Worm (Caenorhabditis elegans) whole organism, L4 larva: ENCODE data around the gene ccep-135.

Source experiments
- F26F4.8 ChIP-seq: fragments of 200-800 bp; sonication (Bioruptor generic); conservative IDR thresholded peaks from 2 replicates; pipeline ENCODE4 v1.3.6; 2022; ENCODE audit warnings: missing genetic modification characterization, missing compliant biosample characterization
- R02D3.7 ChIP-seq: fragments of 150-350 bp; sonication (generic microtip); optimal IDR thresholded peaks from 3 replicates; lab custom pipeline; 2014; ENCODE audit warnings: missing biosample characterization, missing genetic modification characterization
- ZK337.2 ChIP-seq: fragments of 200-800 bp; sonication (Bioruptor generic); IDR thresholded peaks from 2 replicates; pipeline ENCODE4 v1.3.6; 2022; ENCODE audit warnings: missing genetic modification reagents, missing genetic modification characterization, missing compliant biosample characterization
- aha-1 ChIP-seq: fragments of 150-350 bp; peaks from one replicate; lab custom pipeline; 2014; ENCODE audit warnings: missing biosample characterization, missing genetic modification characterization
- aly-2 ChIP-seq: sonication (generic microtip); optimal IDR thresholded peaks from 2 replicates; lab custom pipeline; 2018; ENCODE audit warnings: missing biosample characterization, missing genetic modification characterization
- ama-1 ChIP-seq: fragments of 150-350 bp; optimal IDR thresholded peaks from 2 replicates; lab custom pipeline; 2014; ENCODE audit warnings: inconsistent platforms, mixed read lengths
- ceh-20 ChIP-seq: fragments of 200-800 bp; sonication (Bioruptor generic); IDR thresholded peaks from 2 replicates; pipeline ENCODE4 v1.3.6; 2022; ENCODE audit warnings: missing genetic modification reagents, missing genetic modification characterization, missing compliant biosample characterization
- ceh-62 ChIP-seq: sonication (generic microtip); optimal IDR thresholded peaks from 2 replicates; lab custom pipeline; 2017; ENCODE audit warnings: missing biosample characterization, missing genetic modification characterization
- ceh-82 ChIP-seq: sonication (generic microtip); optimal IDR thresholded peaks from 2 replicates; lab custom pipeline; 2017; ENCODE audit warnings: missing biosample characterization, missing genetic modification characterization
- daf-12 ChIP-seq: fragments of 150-350 bp; optimal IDR thresholded peaks from 2 replicates; lab custom pipeline; 2014; ENCODE audit warnings: missing biosample characterization, missing genetic modification reagents, missing genetic modification characterization
- daf-16 ChIP-seq, 3 experiments: sonication (generic microtip); optimal IDR thresholded peaks; 2 replicates each; lab custom pipeline; 2016 to 2017; ENCODE audit warnings: missing genetic modification characterization in 3 of 3, missing genetic modification reagents in 3 of 3, mild to moderate bottlenecking in 2 of 3, missing compliant biosample characterization in 2 of 3, missing biosample characterization in 1 of 3, moderate library complexity in 1 of 3
- dmd-9 ChIP-seq: fragments of 200-800 bp; sonication (Bioruptor generic); IDR thresholded peaks from 2 replicates; pipeline ENCODE4 v1.3.6; 2022; ENCODE audit warnings: missing genetic modification reagents, missing genetic modification characterization, missing compliant biosample characterization
- dve-1 ChIP-seq: sonication (generic microtip); optimal IDR thresholded peaks from 2 replicates; lab custom pipeline; 2017; ENCODE audit warnings: antibody characterized with exemption, mild to moderate bottlenecking, missing genetic modification characterization, missing compliant biosample characterization; ENCODE audit not compliant: insufficient read depth
- egl-43 ChIP-seq: fragments of 200-800 bp; sonication (Bioruptor generic); IDR thresholded peaks from 2 replicates; pipeline ENCODE4 v1.3.6; 2022; ENCODE audit warnings: missing genetic modification reagents, missing genetic modification characterization, missing compliant biosample characterization
- fkh-10 ChIP-seq: fragments of 150-350 bp; optimal IDR thresholded peaks from 2 replicates; lab custom pipeline; 2014; ENCODE audit warnings: missing biosample characterization, missing genetic modification reagents, missing genetic modification characterization
- hif-1 ChIP-seq, 2 experiments: sonication (generic microtip); optimal IDR thresholded peaks; 2 replicates each; lab custom pipeline; 2016 to 2017; ENCODE audit warnings: missing compliant biosample characterization in 2 of 2, missing genetic modification characterization in 2 of 2, missing genetic modification reagents in 2 of 2, missing genotype in 2 of 2, mild to moderate bottlenecking in 1 of 2
- hlh-30 ChIP-seq: sonication (generic microtip); optimal IDR thresholded peaks from 2 replicates; lab custom pipeline; 2017; ENCODE audit warnings: antibody characterized with exemption, mild to moderate bottlenecking, missing genetic modification characterization, missing compliant biosample characterization; ENCODE audit not compliant: insufficient read depth
- jun-1 ChIP-seq: fragments of 150-350 bp; optimal IDR thresholded peaks from 2 replicates; lab custom pipeline; 2014; ENCODE audit warnings: missing biosample characterization, missing genetic modification reagents, missing genetic modification characterization
- lim-7 ChIP-seq: fragments of 200-800 bp; sonication (Bioruptor generic); IDR thresholded peaks from 2 replicates; pipeline ENCODE4 v1.3.6; 2022; ENCODE audit warnings: missing genetic modification characterization, missing compliant biosample characterization
- lin-39 ChIP-seq: fragments of 150-350 bp; optimal IDR thresholded peaks from 2 replicates; lab custom pipeline; 2014; ENCODE audit warnings: missing biosample characterization, missing genetic modification reagents, missing genetic modification characterization
- madf-9 ChIP-seq: fragments of 200-800 bp; sonication (Bioruptor generic); conservative IDR thresholded peaks from 2 replicates; pipeline ENCODE4 v1.3.6; 2022; ENCODE audit warnings: missing genetic modification reagents, missing genetic modification characterization, missing compliant biosample characterization
- mep-1 ChIP-seq: fragments of 150-350 bp; sonication (generic microtip); optimal IDR thresholded peaks from 3 replicates; lab custom pipeline; 2014; ENCODE audit warnings: missing biosample characterization, missing genetic modification characterization
- mxl-2 ChIP-seq: fragments of 200-800 bp; sonication (Bioruptor generic); conservative IDR thresholded peaks from 2 replicates; pipeline ENCODE4 v1.3.6; 2022; ENCODE audit warnings: missing genetic modification reagents, missing genetic modification characterization, missing compliant biosample characterization
- mxl-3 ChIP-seq: fragments of 200-800 bp; sonication (Bioruptor generic); optimal IDR thresholded peaks from 2 replicates; lab custom pipeline; 2018; ENCODE audit warnings: mild to moderate bottlenecking, missing genetic modification characterization, missing compliant biosample characterization
- nhr-10 ChIP-seq: fragments of 150-350 bp; optimal IDR thresholded peaks from 2 replicates; lab custom pipeline; 2014; ENCODE audit warnings: missing biosample characterization, missing genetic modification characterization
- nhr-25 ChIP-seq: sonication (generic microtip); optimal IDR thresholded peaks from 2 replicates; lab custom pipeline; 2017; ENCODE audit warnings: missing genetic modification characterization, mild to moderate bottlenecking, missing compliant biosample characterization, antibody characterized with exemption, moderate library complexity, borderline replicate concordance; ENCODE audit not compliant: insufficient read depth
- nhr-41 ChIP-seq: fragments of 200-800 bp; sonication (Bioruptor generic); IDR thresholded peaks from 2 replicates; pipeline ENCODE4 v1.3.6; 2022; ENCODE audit warnings: missing genetic modification reagents, missing genetic modification characterization, missing compliant biosample characterization
- nhr-42 ChIP-seq: fragments of 200-800 bp; sonication (Bioruptor generic); IDR thresholded peaks from 2 replicates; pipeline ENCODE4 v1.3.6; 2022; ENCODE audit warnings: missing genetic modification characterization, missing compliant biosample characterization
- nhr-76 ChIP-seq: fragments of 150-350 bp; optimal IDR thresholded peaks from 2 replicates; lab custom pipeline; 2014; ENCODE audit warnings: missing biosample characterization, missing genetic modification characterization
- set-16 ChIP-seq: fragments of 200-800 bp; sonication (Bioruptor generic); IDR thresholded peaks from 2 replicates; pipeline ENCODE4 v1.3.6; 2022; ENCODE audit warnings: missing genetic modification reagents, missing genetic modification characterization, missing compliant biosample characterization
- spr-1 ChIP-seq: sonication (generic microtip); optimal IDR thresholded peaks from 2 replicates; lab custom pipeline; 2016; ENCODE audit warnings: mild to moderate bottlenecking, missing genetic modification characterization, missing compliant biosample characterization
- unc-39 ChIP-seq: sonication (generic microtip); optimal IDR thresholded peaks from 2 replicates; lab custom pipeline; 2017; ENCODE audit warnings: missing biosample characterization, missing genetic modification characterization
- unc-62 ChIP-seq, 3 experiments: fragments of 150-350 bp in 1 of 3; sonication (generic microtip); optimal IDR thresholded peaks in 2 of 3; peaks in 1 of 3; 1 replicate in 1 of 3; 2 replicates in 2 of 3; lab custom pipeline; 2014 to 2017; ENCODE audit warnings: missing biosample characterization in 3 of 3, missing genetic modification characterization in 3 of 3, missing genetic modification reagents in 3 of 3, missing genotype in 1 of 3
- vab-7 ChIP-seq: fragments of 200-800 bp; sonication (Bioruptor generic); IDR thresholded peaks from 2 replicates; pipeline ENCODE4 v1.3.6; 2022; ENCODE audit warnings: missing genetic modification reagents, missing genetic modification characterization, missing compliant biosample characterization
- zag-1 ChIP-seq: fragments of 150-350 bp; optimal IDR thresholded peaks from 2 replicates; lab custom pipeline; 2014; ENCODE audit warnings: missing biosample characterization, missing genetic modification characterization
- zfp-3 ChIP-seq: fragments of 200-800 bp; sonication (Bioruptor generic); conservative IDR thresholded peaks from 2 replicates; pipeline ENCODE4 v1.3.6; 2022; ENCODE audit warnings: missing genetic modification reagents, missing genetic modification characterization, missing compliant biosample characterization
- zip-11 ChIP-seq: fragments of 200-800 bp; sonication (Bioruptor generic); IDR thresholded peaks from 2 replicates; pipeline ENCODE4 v1.3.6; 2022; ENCODE audit warnings: missing genetic modification characterization, missing compliant biosample characterization
- zip-2 ChIP-seq: fragments of 150-350 bp; optimal IDR thresholded peaks from 2 replicates; lab custom pipeline; 2014; ENCODE audit warnings: missing biosample characterization, missing genetic modification characterization

The ccep-135 gene

DNA sequence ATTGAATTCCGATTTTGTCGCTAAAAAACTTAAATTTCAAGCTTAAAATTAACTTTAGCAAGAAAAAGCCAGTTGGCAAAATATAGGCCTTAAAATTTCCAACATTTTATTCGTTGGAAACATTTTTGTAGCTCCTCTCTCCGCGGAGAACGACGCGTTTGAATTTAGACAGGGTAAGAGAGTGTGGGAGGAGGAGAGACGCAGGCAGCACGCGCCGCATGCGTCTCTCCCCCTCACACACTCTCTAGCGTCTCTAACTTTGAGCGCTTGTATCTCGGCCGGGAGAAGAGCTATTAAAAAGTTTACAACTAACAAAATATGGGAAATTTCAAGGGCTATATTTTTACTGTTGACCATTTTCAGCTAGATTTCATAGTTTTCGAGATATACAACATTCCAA lies 30.4 kb upstream of the ccep-135 start:
- TF ChIP-seq fkh-10 (GFP tag; lab: Kevin White, UChicago) (no peak), mxl-3 (GFP tag; lab: Kevin White, UChicago) (no peak), nhr-10 (tag; lab: Kevin White, UChicago) (no peak), aly-2 (tag; lab: Kevin White, UChicago) (no peak)

DNA sequence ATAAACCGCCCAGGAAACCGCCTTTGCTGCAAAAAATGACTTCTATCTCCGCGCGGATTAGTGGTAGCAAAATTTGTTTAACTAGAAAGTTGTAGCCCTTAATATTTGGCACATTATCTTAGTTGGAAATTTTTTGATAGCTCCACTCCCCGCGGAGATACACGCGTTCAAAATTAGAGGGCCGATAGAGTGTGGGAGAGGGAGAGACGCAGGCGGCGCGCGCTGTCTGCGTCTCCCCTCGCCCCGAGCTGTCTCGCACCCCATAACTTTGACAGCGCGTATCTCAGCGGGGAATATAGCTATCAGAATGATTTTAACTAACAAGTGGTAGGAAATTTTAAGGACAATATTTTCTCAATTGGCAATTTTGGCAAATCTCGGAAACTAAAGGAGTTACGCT lies 28.6 kb upstream of the ccep-135 start:
- TF ChIP-seq madf-9, result no peak
- TF ChIP-seq lim-7 (GFP tag; lab: Robert Waterston, UW), result no peak
- TF ChIP-seq set-16 (GFP tag; lab: Robert Waterston, UW), result peak; percentile 21; the same call in 1 of the 2 replicates
- peak; percentile 83 for TF ChIP-seq aha-1 (tag; lab: Kevin White, UChicago)

DNA sequence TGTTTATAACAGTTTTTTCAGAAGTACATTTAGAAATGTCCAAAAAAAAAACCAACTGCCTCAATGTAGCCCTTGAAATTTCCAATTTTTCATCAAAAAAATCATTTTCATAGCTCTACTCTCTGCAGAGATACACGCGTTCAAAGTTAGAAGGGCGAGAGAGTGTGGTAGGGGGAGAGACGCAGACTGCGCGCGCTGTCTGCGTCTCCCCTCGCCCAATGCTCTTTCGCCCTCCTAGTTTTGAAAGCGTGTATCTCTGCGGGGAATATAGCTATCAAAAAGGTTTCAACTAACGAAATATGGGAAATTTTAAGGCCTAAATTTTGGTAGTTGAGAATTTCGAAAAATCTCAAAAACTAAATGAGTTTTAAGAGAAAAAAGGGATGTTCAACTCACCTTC lies 28.1 kb upstream of the ccep-135 start:
- no peak for TF ChIP-seq spr-1 (tag; lab: Kevin White, UChicago)
- TF ChIP-seq mep-1 (tag; lab: Kevin White, UChicago), result no peak
- no peak for TF ChIP-seq ceh-20 (GFP tag; lab: Robert Waterston, UW)
- no peak for TF ChIP-seq jun-1 (tag; lab: Kevin White, UChicago)
- TF ChIP-seq zag-1 (tag; lab: Kevin White, UChicago), result no peak
- no peak for TF ChIP-seq lin-39 (tag; lab: Kevin White, UChicago)
- TF ChIP-seq mxl-2 (GFP tag; lab: Robert Waterston, UW), result no peak
- TF ChIP-seq zip-11 (GFP tag; lab: Robert Waterston, UW), result no peak
- TF ChIP-seq daf-12 (tag; lab: Kevin White, UChicago), result no peak
- TF ChIP-seq unc-62 (GFP tag; optimal IDR thresholded peaks at IDR 0.05 in 1 of 2; lab: Kevin White, UChicago), result no peak
- no peak for TF ChIP-seq unc-62 (tag; optimal IDR thresholded peaks at IDR 0.05; lab: Kevin White, UChicago)
- TF ChIP-seq nhr-10 (tag; lab: Kevin White, UChicago), result no peak
- TF ChIP-seq, all 104 proteins: peak for 0

DNA sequence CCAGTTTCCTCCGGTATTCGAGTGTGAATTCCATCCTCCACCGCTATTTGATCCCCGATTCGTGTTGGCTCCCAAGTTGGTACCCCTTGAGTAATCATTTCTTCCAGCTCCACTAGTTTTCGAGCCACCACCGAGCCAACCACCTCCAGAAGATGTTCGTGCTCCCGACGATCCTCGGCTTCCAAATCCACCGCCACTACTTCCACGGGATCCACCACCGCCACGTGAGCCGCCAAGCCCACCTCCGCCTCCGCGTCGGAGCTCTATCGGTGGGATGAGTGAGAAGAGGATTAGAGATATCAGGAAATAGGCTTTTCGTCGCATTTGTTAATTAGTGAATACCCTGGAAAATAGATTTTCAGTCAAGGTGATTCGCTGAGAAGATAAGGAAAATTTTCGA lies 27.7 kb upstream of the ccep-135 start, which contains the start of gene H06I04.6:
TSS of gene H06I04.6 (minus strand) at position 345 of the 400 bp plus-strand sequence.
- peak; percentile 83 for TF ChIP-seq set-16 (GFP tag; lab: Robert Waterston, UW)
- TF ChIP-seq ZK337.2 (GFP tag; lab: Robert Waterston, UW), result no peak
- 0 out of 2 replicates have a peak, but pooled peaks have one; percentile 20 for TF ChIP-seq ceh-20 (GFP tag; lab: Robert Waterston, UW)
- 0 out of 2 replicates have a peak, but pooled peaks have one; percentile 24 for TF ChIP-seq egl-43 (GFP tag; lab: Robert Waterston, UW)
- TF ChIP-seq, all 104 proteins: peak for 3

DNA sequence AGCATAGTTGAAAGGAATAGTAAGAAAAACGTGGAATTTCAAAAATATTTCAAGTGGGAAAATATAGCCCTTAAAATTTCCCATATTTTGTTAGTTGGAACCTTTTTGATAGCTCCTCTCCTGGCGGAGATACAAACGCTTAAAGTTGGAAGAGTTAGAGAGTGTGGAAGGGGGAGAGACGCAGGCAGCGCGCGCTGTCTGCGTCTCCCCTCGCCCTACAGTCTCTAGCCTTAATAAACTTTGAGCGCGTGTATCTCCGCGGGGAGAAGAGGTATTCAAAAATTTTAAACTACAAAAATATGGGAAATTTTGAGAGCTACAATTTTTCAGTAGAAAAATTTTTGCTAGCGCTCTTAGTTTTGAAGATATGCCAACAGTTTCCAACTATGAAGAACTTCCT lies 27.1 kb upstream of the ccep-135 start:
- TF ChIP-seq nhr-76 (tag; lab: Kevin White, UChicago) (no peak), nhr-10 (tag; lab: Kevin White, UChicago) (no peak), unc-39 (tag; lab: Kevin White, UChicago) (no peak)

DNA sequence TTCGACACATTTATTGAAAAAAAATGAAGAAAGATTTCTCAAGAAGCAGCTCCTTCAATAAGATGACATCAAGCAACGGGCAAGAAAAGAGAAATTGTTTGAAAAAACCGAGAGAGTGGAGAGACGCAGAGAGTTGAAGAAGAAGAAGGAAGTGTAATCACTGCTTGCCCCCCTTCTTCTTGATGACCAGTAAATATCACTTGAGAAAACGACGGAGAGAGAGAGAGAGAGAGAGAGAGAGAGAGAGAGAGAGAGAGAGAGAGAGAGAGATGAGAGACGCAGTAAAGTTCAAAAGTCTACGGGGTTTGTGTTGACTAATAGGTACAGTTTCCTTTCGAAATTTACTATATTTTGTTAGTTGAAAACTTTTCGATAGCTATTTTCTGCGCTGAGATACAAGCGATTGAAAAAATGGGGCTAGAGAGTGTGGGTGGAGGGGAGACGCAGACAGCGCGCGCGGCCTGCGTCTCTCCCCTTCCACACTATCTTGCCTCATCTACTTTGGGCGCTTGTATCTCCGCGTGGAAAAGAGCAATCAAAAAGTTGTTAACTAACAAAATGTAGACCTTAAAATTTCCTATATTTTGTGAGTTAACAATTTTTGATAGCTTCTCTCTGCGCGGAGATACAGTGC lies 25.7 kb upstream of the ccep-135 start:
- TF ChIP-seq dve-1 (tag; lab: Kevin White, UChicago), result peak; percentile 56
- TF ChIP-seq vab-7, result no peak
- no peak for TF ChIP-seq ZK337.2 (GFP tag; lab: Robert Waterston, UW)
- TF ChIP-seq daf-12 (tag; lab: Kevin White, UChicago), result no peak
- TF ChIP-seq lin-39 (tag; lab: Kevin White, UChicago), result no peak
- no peak for TF ChIP-seq zag-1 (tag; lab: Kevin White, UChicago)
- TF ChIP-seq ama-1 (lab: Kevin White, UChicago), result no peak
- TF ChIP-seq hif-1 (tag; optimal IDR thresholded peaks at IDR 0.05; lab: Kevin White, UChicago), result peak in 1 of 2 experiments; percentile 16
- peak in 1 of 2 experiments; percentile 19 for TF ChIP-seq daf-16 (GFP tag; optimal IDR thresholded peaks at IDR 0.05; lab: Kevin White, UChicago)
- peak; percentile 52 for TF ChIP-seq daf-16 (tag; optimal IDR thresholded peaks at IDR 0.05; lab: Kevin White, UChicago)
- TF ChIP-seq nhr-41, result no peak
- peak; percentile 59 for TF ChIP-seq hlh-30 (tag; lab: Kevin White, UChicago)
- TF ChIP-seq aha-1 (tag; lab: Kevin White, UChicago), result peak; percentile 22
- TF ChIP-seq fkh-10 (GFP tag; lab: Kevin White, UChicago), result peak; percentile 60
- peak; percentile 13 for TF ChIP-seq jun-1 (tag; lab: Kevin White, UChicago)
- no peak for TF ChIP-seq ceh-62 (tag; lab: Kevin White, UChicago)
- no peak for TF ChIP-seq ceh-82 (tag; lab: Kevin White, UChicago)
- TF ChIP-seq dmd-9, result no peak
- no peak for TF ChIP-seq zfp-3 (GFP tag; lab: Robert Waterston, UW)
- no peak for TF ChIP-seq nhr-42 (GFP tag; lab: Robert Waterston, UW)
- no peak for TF ChIP-seq zip-2 (tag; lab: Kevin White, UChicago)
- TF ChIP-seq nhr-25 (tag; lab: Kevin White, UChicago), result peak; percentile 39
- TF ChIP-seq F26F4.8, result no peak
- no peak for TF ChIP-seq R02D3.7 (tag; lab: Kevin White, UChicago)
